Worm (Caenorhabditis elegans) whole organism, L3 larva: Measurements from ENCODE around the gene Y32G9B.1.

Experiments used
- ceh-16 ChIP-seq: sonication (generic microtip); optimal IDR thresholded peaks from 2 replicates; lab custom pipeline; 2017; ENCODE audit warnings: missing biosample characterization, missing genetic modification characterization
- elt-2 ChIP-seq: sonication (generic microtip); optimal IDR thresholded peaks from 2 replicates; lab custom pipeline; 2016; ENCODE audit warnings: missing genetic modification reagents, mild to moderate bottlenecking, missing genetic modification characterization, missing compliant biosample characterization
- fkh-10 ChIP-seq: sonication (generic microtip); optimal IDR thresholded peaks from 2 replicates; lab custom pipeline; 2017; ENCODE audit warnings: missing biosample characterization, missing genetic modification reagents, missing genetic modification characterization
- jun-1 ChIP-seq: fragments of 150-350 bp; optimal IDR thresholded peaks from 2 replicates; lab custom pipeline; 2014; ENCODE audit warnings: missing biosample characterization, missing genetic modification reagents, missing genetic modification characterization
- mdl-1 ChIP-seq: fragments of 150-350 bp; optimal IDR thresholded peaks from 2 replicates; lab custom pipeline; 2014; ENCODE audit warnings: missing biosample characterization, missing genetic modification characterization
- nfya-1 ChIP-seq: sonication (generic microtip); optimal IDR thresholded peaks from 2 replicates; lab custom pipeline; 2017; ENCODE audit warnings: missing genetic modification characterization, mild to moderate bottlenecking, missing compliant biosample characterization, antibody characterized with exemption, moderate library complexity; ENCODE audit not compliant: insufficient read depth
- nhr-237 ChIP-seq: fragments of 150-350 bp; optimal IDR thresholded peaks from 2 replicates; lab custom pipeline; 2014; ENCODE audit warnings: missing biosample characterization, missing genetic modification characterization
- skn-1 ChIP-seq: fragments of 150-350 bp; optimal IDR thresholded peaks from 2 replicates; lab custom pipeline; 2014; ENCODE audit warnings: missing biosample characterization, missing genetic modification characterization
- snpc-4 ChIP-seq: fragments of 150-350 bp; optimal IDR thresholded peaks from 2 replicates; lab custom pipeline; 2014; ENCODE audit warnings: missing biosample characterization, missing genetic modification characterization
- unc-62 ChIP-seq: fragments of 150-350 bp; sonication (generic microtip); optimal IDR thresholded peaks from 4 replicates; lab custom pipeline; 2014; ENCODE audit warnings: missing biosample characterization, missing genetic modification reagents, missing genetic modification characterization
- zag-1 ChIP-seq: fragments of 150-350 bp; optimal IDR thresholded peaks from 2 replicates; lab custom pipeline; 2014; ENCODE audit warnings: missing biosample characterization, missing genetic modification characterization

ce11 chrV:1789495-1789894, 40.4 kb downstream of the Y32G9B.1 start:
- TF ChIP-seq skn-1 (tag; lab: Kevin White, UChicago) (no peak), mdl-1 (tag; lab: Kevin White, UChicago) (no peak), zag-1 (tag; lab: Kevin White, UChicago) (no peak), snpc-4 (tag; lab: Kevin White, UChicago) (no peak), elt-2 (no peak), jun-1 (tag; lab: Kevin White, UChicago) (no peak), ceh-16 (tag; lab: Kevin White, UChicago) (no peak), unc-62 (no peak), fkh-10 (GFP tag; lab: Kevin White, UChicago) (no peak), nfya-1 (tag; lab: Kevin White, UChicago) (peak; percentile 24), nhr-237 (tag; lab: Kevin White, UChicago) (no peak)
